Worm (Caenorhabditis elegans) whole organism, young adult: Measurements from ENCODE around the gene T03F7.5.

Experiments
- D2030.7 ChIP-seq: fragments of 200-800 bp; sonication (Bioruptor generic); IDR thresholded peaks from 2 replicates; pipeline ENCODE4 v1.3.6; 2022; ENCODE audit warnings: missing genetic modification reagents, missing genetic modification characterization, missing compliant biosample characterization
- F49E8.2 ChIP-seq: sonication (generic microtip); optimal IDR thresholded peaks from 3 replicates; lab custom pipeline; 2017; ENCODE audit warnings: missing genetic modification characterization, mild to moderate bottlenecking, missing compliant biosample characterization, antibody characterized with exemption, moderate library complexity; ENCODE audit not compliant: insufficient read depth
- F55B11.4 ChIP-seq: sonication (generic microtip); optimal IDR thresholded peaks from 2 replicates; lab custom pipeline; 2016; ENCODE audit warnings: missing compliant biosample characterization, missing genetic modification characterization, borderline replicate concordance; ENCODE audit not compliant: insufficient read depth
- K12H6.12 ChIP-seq: fragments of 200-800 bp; sonication (Bioruptor generic); optimal IDR thresholded peaks from 2 replicates; lab custom pipeline; 2018; ENCODE audit warnings: mild to moderate bottlenecking, missing genetic modification characterization, missing compliant biosample characterization
- T26A5.8 ChIP-seq: sonication (generic microtip); optimal IDR thresholded peaks from 2 replicates; lab custom pipeline; 2016; ENCODE audit warnings: missing genetic modification characterization, missing compliant biosample characterization
- Y53F4B.3 ChIP-seq: fragments of 200-800 bp; sonication (Bioruptor generic); IDR thresholded peaks from 2 replicates; pipeline ENCODE4 v1.3.6; 2022; ENCODE audit warnings: missing genetic modification reagents, missing genetic modification characterization, missing compliant biosample characterization
- Y53G8AR.9 ChIP-seq: fragments of 200-800 bp; sonication (Bioruptor generic); conservative IDR thresholded peaks from 2 replicates; pipeline ENCODE4 v1.3.6; 2022; ENCODE audit warnings: missing genetic modification reagents, missing genetic modification characterization, missing compliant biosample characterization
- akir-1 ChIP-seq: fragments of 200-800 bp; sonication (Bioruptor generic); optimal IDR thresholded peaks from 2 replicates; lab custom pipeline; 2018; ENCODE audit warnings: mild to moderate bottlenecking, missing genetic modification characterization, moderate library complexity, missing compliant biosample characterization
- attf-6 ChIP-seq: fragments of 200-800 bp; sonication (Bioruptor generic); IDR thresholded peaks from 2 replicates; pipeline ENCODE4 v1.3.6; 2022; ENCODE audit warnings: missing genetic modification reagents, missing genetic modification characterization, missing compliant biosample characterization
- bed-2 ChIP-seq: fragments of 200-800 bp; sonication (Bioruptor generic); IDR thresholded peaks from 2 replicates; pipeline ENCODE4 v1.3.6; 2022; ENCODE audit warnings: missing genetic modification reagents, missing genetic modification characterization, missing compliant biosample characterization
- ccch-3 ChIP-seq: fragments of 200-800 bp; sonication (Bioruptor generic); optimal IDR thresholded peaks from 2 replicates; lab custom pipeline; 2018; ENCODE audit warnings: mild to moderate bottlenecking, missing genetic modification characterization, missing compliant biosample characterization
- cebp-2 ChIP-seq: fragments of 200-800 bp; sonication (Bioruptor generic); IDR thresholded peaks from 2 replicates; pipeline ENCODE4 v1.3.6; 2022; ENCODE audit warnings: missing genetic modification characterization, missing compliant biosample characterization
- ceh-40 ChIP-seq: fragments of 200-800 bp; sonication (Bioruptor generic); IDR thresholded peaks from 2 replicates; pipeline ENCODE4 v1.3.6; 2022; ENCODE audit warnings: missing genetic modification characterization, missing compliant biosample characterization
- ceh-79 ChIP-seq: sonication (generic microtip); optimal IDR thresholded peaks from 2 replicates; lab custom pipeline; 2017; ENCODE audit warnings: mild to moderate bottlenecking, missing genetic modification characterization, missing compliant biosample characterization
- ceh-91 ChIP-seq: fragments of 200-800 bp; sonication (Bioruptor generic); IDR thresholded peaks from 2 replicates; pipeline ENCODE4 v1.3.6; 2022; ENCODE audit warnings: missing genetic modification reagents, missing genetic modification characterization, missing compliant biosample characterization
- chd-7 ChIP-seq: sonication (generic microtip); optimal IDR thresholded peaks from 2 replicates; lab custom pipeline; 2016; ENCODE audit warnings: mild to moderate bottlenecking, missing genetic modification characterization, moderate library complexity, missing compliant biosample characterization
- ekl-4 ChIP-seq: fragments of 200-800 bp; sonication (Bioruptor generic); IDR thresholded peaks from 2 replicates; pipeline ENCODE4 v1.3.6; 2022; ENCODE audit warnings: missing genetic modification reagents, missing genetic modification characterization, missing compliant biosample characterization
- lag-1 ChIP-seq: fragments of 200-800 bp; sonication (Bioruptor generic); IDR thresholded peaks from 2 replicates; pipeline ENCODE4 v1.3.6; 2022; ENCODE audit warnings: missing genetic modification reagents, missing genetic modification characterization, missing compliant biosample characterization
- lin-40 ChIP-seq: sonication (generic microtip); optimal IDR thresholded peaks from 2 replicates; lab custom pipeline; 2016; ENCODE audit warnings: missing genetic modification characterization, mild to moderate bottlenecking, missing compliant biosample characterization, missing genotype, missing genetic modification reagents
- lsy-27 ChIP-seq: sonication (generic microtip); optimal IDR thresholded peaks from 2 replicates; lab custom pipeline; 2017; ENCODE audit warnings: missing genetic modification characterization, mild to moderate bottlenecking, missing compliant biosample characterization, antibody characterized with exemption, missing genotype, borderline replicate concordance; ENCODE audit not compliant: insufficient read depth
- madf-6 ChIP-seq: fragments of 200-800 bp; sonication (Bioruptor generic); IDR thresholded peaks from 2 replicates; pipeline ENCODE4 v1.3.6; 2022; ENCODE audit warnings: missing genetic modification reagents, missing genetic modification characterization, missing compliant biosample characterization
- madf-8 ChIP-seq: fragments of 200-800 bp; sonication (Bioruptor generic); conservative IDR thresholded peaks from 2 replicates; pipeline ENCODE4 v1.3.6; 2022; ENCODE audit warnings: missing genetic modification reagents, missing genetic modification characterization, missing compliant biosample characterization
- mel-28 ChIP-seq: sonication (generic microtip); optimal IDR thresholded peaks from 2 replicates; lab custom pipeline; 2016; ENCODE audit warnings: borderline replicate concordance, mild to moderate bottlenecking, missing genetic modification characterization, missing compliant biosample characterization
- nfya-1 ChIP-seq: sonication (generic microtip); optimal IDR thresholded peaks from 2 replicates; lab custom pipeline; 2017; ENCODE audit warnings: antibody characterized with exemption, missing compliant biosample characterization, missing genetic modification characterization, borderline replicate concordance; ENCODE audit not compliant: insufficient read depth
- nfyb-1 ChIP-seq: fragments of 200-800 bp; sonication (Bioruptor generic); IDR thresholded peaks from 2 replicates; pipeline ENCODE4 v1.3.6; 2022; ENCODE audit warnings: missing genetic modification reagents, missing genetic modification characterization, missing compliant biosample characterization
- nhr-120 ChIP-seq: fragments of 200-800 bp; sonication (Bioruptor generic); IDR thresholded peaks from 2 replicates; pipeline ENCODE4 v1.3.6; 2022; ENCODE audit warnings: missing genetic modification characterization, missing compliant biosample characterization
- pbrm-1 ChIP-seq: fragments of 200-800 bp; sonication (Bioruptor generic); IDR thresholded peaks from 2 replicates; pipeline ENCODE4 v1.3.6; 2022; ENCODE audit warnings: missing genetic modification reagents, missing genetic modification characterization, missing compliant biosample characterization
- pha-4 ChIP-seq: fragments of 150-350 bp; sonication (generic microtip); optimal IDR thresholded peaks from 2 replicates; lab custom pipeline; 2014; ENCODE audit warnings: missing biosample characterization, missing genetic modification reagents, missing genetic modification characterization
- rcor-1 ChIP-seq: fragments of 200-800 bp; sonication (Bioruptor generic); IDR thresholded peaks from 2 replicates; pipeline ENCODE4 v1.3.6; 2022; ENCODE audit warnings: missing genetic modification reagents, missing genetic modification characterization, missing compliant biosample characterization
- rec-8 ChIP-seq, 2 experiments: sonication (generic microtip); optimal IDR thresholded peaks; 2 replicates each; lab custom pipeline; 2016; ENCODE audit warnings: mild to moderate bottlenecking in 2 of 2, missing genetic modification characterization in 2 of 2, missing genetic modification reagents in 2 of 2, missing genotype in 2 of 2, missing biosample characterization in 1 of 2, missing compliant biosample characterization in 1 of 2, moderate library complexity in 1 of 2
- repo-1 ChIP-seq: sonication (generic microtip); optimal IDR thresholded peaks from 2 replicates; lab custom pipeline; 2017; ENCODE audit warnings: mild to moderate bottlenecking, missing genetic modification characterization, missing compliant biosample characterization
- rpc-1 ChIP-seq, 2 experiments: fragments of 150-350 bp in 1 of 2; sonication (generic microtip) in 1 of 2; optimal IDR thresholded peaks; 2 replicates each; lab custom pipeline; 2014 to 2018; ENCODE audit warnings: missing biosample characterization in 1 of 2, missing genetic modification characterization in 1 of 2, missing genetic modification reagents in 1 of 2, missing genotype in 1 of 2
- snpc-1.1 ChIP-seq: sonication (generic microtip); optimal IDR thresholded peaks from 2 replicates; lab custom pipeline; 2017; ENCODE audit warnings: missing genetic modification characterization, mild to moderate bottlenecking, missing compliant biosample characterization, antibody characterized with exemption, moderate library complexity, missing genotype, missing genetic modification reagents; ENCODE audit not compliant: insufficient read depth
- snpc-1.3 ChIP-seq: sonication (generic microtip); optimal IDR thresholded peaks from 2 replicates; lab custom pipeline; 2017; ENCODE audit warnings: missing genetic modification characterization, mild to moderate bottlenecking, missing compliant biosample characterization, antibody characterized with exemption, moderate library complexity, missing genotype, missing genetic modification reagents; ENCODE audit not compliant: insufficient read depth
- tbx-9 ChIP-seq: sonication (generic microtip); optimal IDR thresholded peaks from 2 replicates; lab custom pipeline; 2016; ENCODE audit warnings: borderline replicate concordance, missing genetic modification characterization, inconsistent platforms, missing compliant biosample characterization
- tlf-1 ChIP-seq: fragments of 200-800 bp; sonication (Bioruptor generic); optimal IDR thresholded peaks from 2 replicates; lab custom pipeline; 2018; ENCODE audit warnings: mild to moderate bottlenecking, missing genetic modification characterization, missing compliant biosample characterization
- unc-62 ChIP-seq: fragments of 150-350 bp; optimal IDR thresholded peaks from 2 replicates; lab custom pipeline; 2014; ENCODE audit warnings: missing biosample characterization, missing genetic modification reagents, missing genetic modification characterization
- xnd-1 ChIP-seq: sonication (generic microtip); optimal IDR thresholded peaks from 2 replicates; lab custom pipeline; 2016; ENCODE audit warnings: missing genotype, missing genetic modification reagents, missing genetic modification characterization, missing compliant biosample characterization
- zim-3 ChIP-seq: sonication (generic microtip); optimal IDR thresholded peaks from 2 replicates; lab custom pipeline; 2017; ENCODE audit warnings: mild to moderate bottlenecking, missing genetic modification characterization, moderate library complexity, missing compliant biosample characterization

Gene T03F7.5

DNA sequence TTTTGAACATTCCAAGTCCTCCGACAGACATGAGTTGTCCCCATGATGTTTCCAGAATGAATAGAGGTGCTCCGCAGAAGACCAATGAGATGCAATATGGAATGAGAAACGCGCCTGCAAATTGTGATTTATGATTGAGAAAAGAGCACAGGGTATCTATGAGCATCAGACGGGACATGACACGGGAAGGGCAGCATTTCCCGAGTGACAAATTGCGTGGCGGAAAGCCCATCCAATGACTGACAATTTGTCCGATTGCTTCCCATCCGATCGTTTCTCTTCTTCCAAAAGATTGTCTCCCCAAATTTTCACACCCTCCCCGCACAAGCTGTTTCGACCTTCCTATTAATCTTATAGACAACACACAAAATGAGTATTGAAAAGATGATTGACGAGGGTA is 9.2 kb upstream of the T03F7.5 start:
- TF ChIP-seq T26A5.8 (no peak), mel-28 (no peak), Y53F4B.3 (no peak), akir-1 (GFP tag; lab: Kevin White, UChicago) (no peak), nhr-120 (GFP tag; lab: Robert Waterston, UW) (no peak), lsy-27 (tag; lab: Kevin White, UChicago) (no peak), ekl-4 (GFP tag; lab: Robert Waterston, UW) (no peak), lag-1 (no peak), ceh-91 (GFP tag; lab: Robert Waterston, UW) (no peak), chd-7 (tag; lab: Kevin White, UChicago) (no peak), bed-2 (GFP tag; lab: Robert Waterston, UW) (no peak), madf-8 (GFP tag; lab: Robert Waterston, UW) (no peak), rpc-1 (optimal IDR thresholded peaks at IDR 0.05; lab: Kevin White, UChicago) (no peak), rpc-1 (tag; optimal IDR thresholded peaks at IDR 0.05; lab: Kevin White, UChicago) (no peak), rcor-1 (no peak)

- TF ChIP-seq unc-62 (GFP tag; lab: Kevin White, UChicago) (no peak), pbrm-1 (GFP tag; lab: Robert Waterston, UW) (no peak), pha-4 (no peak), K12H6.12 (tag; lab: Kevin White, UChicago) (no peak), ceh-40 (GFP tag; lab: Robert Waterston, UW) (no peak), tbx-9 (tag; lab: Kevin White, UChicago) (no peak), nfyb-1 (GFP tag; lab: Robert Waterston, UW) (no peak), xnd-1 (no peak)
Measured at ce11 chrV:11304879-11305278, 6.3 kb upstream of the T03F7.5 start, which contains the start of gene srh-45. Gene srh-45, minus strand, starts transcription at chrV:11304979.

DNA sequence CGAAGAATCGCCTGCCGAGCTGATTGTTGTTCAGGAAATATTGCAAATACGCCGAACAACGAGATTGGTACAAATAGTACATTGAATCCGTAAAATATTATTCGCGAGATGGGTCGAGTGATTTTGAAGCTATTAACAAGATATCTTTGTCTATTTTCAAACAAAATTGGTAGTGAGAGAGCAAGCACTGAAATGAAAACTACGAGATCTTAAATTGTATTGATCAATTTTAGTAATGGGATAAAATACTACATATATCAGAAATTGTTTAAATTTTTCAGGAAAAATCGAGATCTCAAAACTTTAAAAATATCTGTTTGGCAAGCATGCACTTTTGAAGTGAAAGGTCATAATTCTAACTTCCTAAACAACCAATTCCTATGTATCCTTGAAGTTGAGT is 5.7 kb upstream of the T03F7.5 start:
- TF ChIP-seq tlf-1 (GFP tag; lab: Kevin White, UChicago) (no peak), ccch-3 (GFP tag; lab: Kevin White, UChicago) (no peak), repo-1 (tag; lab: Kevin White, UChicago) (no peak), D2030.7 (GFP tag; lab: Robert Waterston, UW) (no peak), attf-6 (GFP tag; lab: Robert Waterston, UW) (no peak), snpc-1.1 (no peak), rec-8 (tag; optimal IDR thresholded peaks at IDR 0.05; lab: Kevin White, UChicago) (no peak), F49E8.2 (no peak), madf-6 (GFP tag; lab: Robert Waterston, UW) (no peak), pha-4 (no peak), ceh-79 (tag; lab: Kevin White, UChicago) (no peak)

ce11 chrV:11302698-11303097 is 4.2 kb upstream of the T03F7.5 start, which contains the start of gene srh-46:
Gene srh-46, minus strand, starts transcription at chrV:11302886.
- no peak for TF ChIP-seq zim-3 (tag; lab: Kevin White, UChicago)

ce11 chrV:11300539-11300938 is 2.0 kb upstream of the T03F7.5 start, which contains the start of gene srh-47:
Gene srh-47, minus strand, starts transcription at chrV:11300639.
- TF ChIP-seq F49E8.2: no peak
- TF ChIP-seq cebp-2 (GFP tag; lab: Robert Waterston, UW): no peak
- no peak for TF ChIP-seq snpc-1.3 (tag; lab: Kevin White, UChicago)
- TF ChIP-seq F55B11.4: no peak
- no peak for TF ChIP-seq Y53G8AR.9
- TF ChIP-seq nfya-1 (tag; lab: Kevin White, UChicago): no peak
- TF ChIP-seq akir-1 (GFP tag; lab: Kevin White, UChicago): no peak
- no peak for TF ChIP-seq lin-40 (tag; lab: Kevin White, UChicago)
- TF ChIP-seq xnd-1: no peak
